Fruit fly (Drosophila melanogaster): Measurements from ENCODE around the gene CG10068.

Gene CG10068

dm6 chr3R:7117590-7117989 lies 10.2 kb downstream of the CG10068 start, which contains the start of gene Mlp84B:
Gene Mlp84B, minus strand, starts transcription at chr3R:7117732.
- no peak for TF ChIP-seq achi (GFP tag; optimal IDR thresholded peaks at IDR 0.05)
- no peak for TF ChIP-seq CG6276 (GFP tag; optimal IDR thresholded peaks at IDR 0.05)
- TF ChIP-seq Ets96B (tag; optimal IDR thresholded peaks at IDR 0.05) = no peak
- TF ChIP-seq fd85E (GFP tag; optimal IDR thresholded peaks at IDR 0.05) = no peak
- no peak for TF ChIP-seq topi (GFP tag; optimal IDR thresholded peaks at IDR 0.05)

dm6 chr3R:7116511-7116910 lies 11.3 kb downstream of the CG10068 start:
- no peak for TF ChIP-seq achi (GFP tag; optimal IDR thresholded peaks at IDR 0.05)
- TF ChIP-seq CG1621 (tag; optimal IDR thresholded peaks at IDR 0.05) = no peak
- no peak for TF ChIP-seq Eip78C (GFP tag)
- TF ChIP-seq CG3919 (GFP tag; optimal IDR thresholded peaks at IDR 0.05) = no peak
- no peak for TF ChIP-seq CG8632 (GFP tag; optimal IDR thresholded peaks at IDR 0.05)
- TF ChIP-seq CG8319 (GFP tag; optimal IDR thresholded peaks at IDR 0.05) = no peak
- no peak for TF ChIP-seq CG11762 (GFP tag; optimal IDR thresholded peaks at IDR 0.05; ENCODE audit: insufficient read depth)
- TF ChIP-seq CG10669 (GFP tag; optimal IDR thresholded peaks at IDR 0.05) = no peak
- TF ChIP-seq CG6808 (GFP tag; optimal IDR thresholded peaks at IDR 0.05) = no peak
- no peak for TF ChIP-seq OdsH (GFP tag; optimal IDR thresholded peaks at IDR 0.05)
- TF ChIP-seq CG10631 (GFP tag; optimal IDR thresholded peaks at IDR 0.05) = no peak
- no peak for TF ChIP-seq CG6163 (GFP tag; IDR thresholded peaks at IDR 0.05)
- TF ChIP-seq Smox (GFP tag; optimal IDR thresholded peaks at IDR 0.05) = no peak

- TF ChIP-seq spab (GFP tag; optimal IDR thresholded peaks at IDR 0.05) (no peak), OdsH (GFP tag; optimal IDR thresholded peaks at IDR 0.05) (no peak), Sox102F (GFP tag; optimal IDR thresholded peaks at IDR 0.05) (no peak), Ets96B (tag; optimal IDR thresholded peaks at IDR 0.05) (no peak), dac (GFP tag; optimal IDR thresholded peaks at IDR 0.05) (no peak), Lpt (GFP tag; optimal IDR thresholded peaks at IDR 0.05) (no peak)
Measured at dm6 chr3R:7112977-7113376, 14.8 kb downstream of the CG10068 start.

- TF ChIP-seq CG3032 (tag; optimal IDR thresholded peaks at IDR 0.05) = no peak
- no peak for TF ChIP-seq CG3919 (GFP tag; optimal IDR thresholded peaks at IDR 0.05)
- no peak for TF ChIP-seq Blimp-1 (GFP tag; optimal IDR thresholded peaks at IDR 0.05)
- no peak for TF ChIP-seq CG34406 (GFP tag; optimal IDR thresholded peaks at IDR 0.05)
- no peak for TF ChIP-seq Sox15 (GFP tag; optimal IDR thresholded peaks at IDR 0.05)
- no peak for TF ChIP-seq lz (GFP tag; optimal IDR thresholded peaks at IDR 0.05)
- no peak for TF ChIP-seq Lpt (GFP tag; optimal IDR thresholded peaks at IDR 0.05)
- TF ChIP-seq Ets21C (GFP tag; optimal IDR thresholded peaks at IDR 0.05) = no peak
- TF ChIP-seq CG8119 (GFP tag; IDR thresholded peaks at IDR 0.05) = no peak
- TF ChIP-seq Hr39 (GFP tag; optimal IDR thresholded peaks at IDR 0.05) = no peak
- no peak for TF ChIP-seq Eip75B (GFP tag; optimal IDR thresholded peaks at IDR 0.05)
- no peak for TF ChIP-seq salr (GFP tag; optimal IDR thresholded peaks at IDR 0.05)
- TF ChIP-seq vri (GFP tag; optimal IDR thresholded peaks at IDR 0.05) = no peak
- TF ChIP-seq Eip78C (GFP tag) = no peak
- no peak for TF ChIP-seq esn (GFP tag; optimal IDR thresholded peaks at IDR 0.05)
Measured at dm6 chr3R:7111206-7111858, 16.5 kb downstream of the CG10068 start.

dm6 chr3R:7109760-7110303 lies 18.0 kb downstream of the CG10068 start:
- peak; percentile 81 for TF ChIP-seq vri (GFP tag; optimal IDR thresholded peaks at IDR 0.05)
- no peak for TF ChIP-seq topi (GFP tag; optimal IDR thresholded peaks at IDR 0.05)
- no peak for TF ChIP-seq cyc (GFP tag; optimal IDR thresholded peaks at IDR 0.05)
- no peak for TF ChIP-seq CG11902 (GFP tag; optimal IDR thresholded peaks at IDR 0.05)
- TF ChIP-seq Eip78C (GFP tag) = peak; percentile 74
- TF ChIP-seq pdm3 (GFP tag; optimal IDR thresholded peaks at IDR 0.05) = no peak
- no peak for TF ChIP-seq salr (GFP tag; optimal IDR thresholded peaks at IDR 0.05)
- TF ChIP-seq dac (GFP tag; optimal IDR thresholded peaks at IDR 0.05) = no peak
- no peak for TF ChIP-seq Hr39 (GFP tag; optimal IDR thresholded peaks at IDR 0.05)
- no peak for TF ChIP-seq Smox (GFP tag; optimal IDR thresholded peaks at IDR 0.05)
- no peak for TF ChIP-seq CG32006 (GFP tag; optimal IDR thresholded peaks at IDR 0.05)
- TF ChIP-seq Ets96B (tag; optimal IDR thresholded peaks at IDR 0.05) = no peak
- no peak for TF ChIP-seq CG6792 (GFP tag; optimal IDR thresholded peaks at IDR 0.05)
- TF ChIP-seq Lpt (GFP tag; optimal IDR thresholded peaks at IDR 0.05) = peak; percentile 24
- no peak for TF ChIP-seq Sox14 (GFP tag; optimal IDR thresholded peaks at IDR 0.05)
- peak; percentile 64 for TF ChIP-seq dsx (GFP tag; optimal IDR thresholded peaks at IDR 0.05; ENCODE audit: poor library complexity, severe bottlenecking)
- TF ChIP-seq esn (GFP tag; optimal IDR thresholded peaks at IDR 0.05) = no peak
- TF ChIP-seq CG6854 (GFP tag; optimal IDR thresholded peaks at IDR 0.05) = peak; percentile 87
- no peak for TF ChIP-seq Hr38 (GFP tag; optimal IDR thresholded peaks at IDR 0.05)
- TF ChIP-seq lz (GFP tag; optimal IDR thresholded peaks at IDR 0.05) = no peak
- TF ChIP-seq CG15336 (GFP tag; IDR thresholded peaks at IDR 0.05) = no peak
